Fruit fly (Drosophila melanogaster) ovary, adult (tissue): ENCODE results near the gene CG18249.
A peak's percentile ranks its signal among the peaks of the same experiment; 100 is the strongest.

Experiments used
- CG17801 ChIP-seq: fragments of 200-800 bp; optimal IDR thresholded peaks from 2 replicates; lab custom pipeline; 2019; ENCODE audit warnings: missing biosample characterization, mild to moderate bottlenecking, missing genetic modification characterization, moderate library complexity; ENCODE audit not compliant: partially characterized antibody

The CG18249 gene

DNA sequence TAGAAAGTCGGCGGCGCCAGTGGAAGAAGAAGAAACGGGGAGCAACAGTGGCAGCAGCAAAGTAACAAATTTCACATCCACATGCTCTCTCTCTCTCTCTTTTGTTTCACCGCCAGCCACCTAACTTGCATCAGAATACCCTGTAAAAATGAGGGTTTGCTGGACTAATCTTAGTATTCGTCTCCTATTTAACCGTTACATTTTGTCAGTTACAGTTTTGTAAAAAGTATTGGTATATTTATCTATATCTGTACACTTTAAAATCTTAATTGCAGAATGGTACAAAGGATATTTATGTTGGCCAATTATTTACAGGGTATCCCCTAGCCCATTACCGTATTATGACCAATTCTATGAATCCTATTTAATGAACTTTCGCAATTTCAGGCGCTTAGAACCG, 13.9 kb downstream of the CG18249 start:
- TF ChIP-seq CG17801: no peak

DNA sequence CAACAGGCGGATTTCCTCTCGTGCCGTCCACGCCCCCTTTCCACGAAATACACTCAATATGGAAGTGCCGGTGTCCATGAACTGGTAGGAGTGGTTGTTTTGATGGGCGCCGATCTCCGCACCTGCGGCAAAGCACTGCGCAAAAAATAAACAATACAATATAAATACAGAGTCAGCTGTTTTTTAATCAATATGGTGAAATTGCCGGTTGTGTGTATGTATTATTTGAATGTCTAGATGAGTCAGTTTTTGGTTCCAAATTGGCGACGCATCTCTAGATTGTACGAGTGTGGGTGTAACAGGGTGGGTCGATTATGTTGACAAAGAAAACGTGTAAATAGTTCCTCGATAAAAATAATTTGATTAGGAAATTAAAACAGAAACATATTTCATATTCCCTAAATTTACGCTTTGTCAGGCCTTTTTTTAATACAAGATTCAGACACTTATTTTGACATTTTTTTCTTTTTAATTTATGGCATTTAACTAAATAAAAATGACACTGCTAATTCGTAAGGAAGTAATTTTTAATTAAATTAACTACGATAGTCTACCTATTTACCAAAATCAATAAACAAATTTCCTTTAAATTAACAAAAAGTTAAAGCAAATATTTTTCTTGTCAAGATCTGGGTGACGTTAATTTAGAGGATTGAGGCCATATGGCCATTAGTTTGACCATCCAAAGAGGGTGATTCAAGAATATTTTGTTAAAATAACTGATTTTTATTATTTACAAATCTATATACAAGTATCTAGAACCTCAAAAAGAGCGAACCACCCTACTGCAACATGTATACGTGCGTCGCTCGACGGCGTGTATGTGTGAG, 19.7 kb downstream of the CG18249 start:
- TF ChIP-seq CG17801: peak; percentile 86

DNA sequence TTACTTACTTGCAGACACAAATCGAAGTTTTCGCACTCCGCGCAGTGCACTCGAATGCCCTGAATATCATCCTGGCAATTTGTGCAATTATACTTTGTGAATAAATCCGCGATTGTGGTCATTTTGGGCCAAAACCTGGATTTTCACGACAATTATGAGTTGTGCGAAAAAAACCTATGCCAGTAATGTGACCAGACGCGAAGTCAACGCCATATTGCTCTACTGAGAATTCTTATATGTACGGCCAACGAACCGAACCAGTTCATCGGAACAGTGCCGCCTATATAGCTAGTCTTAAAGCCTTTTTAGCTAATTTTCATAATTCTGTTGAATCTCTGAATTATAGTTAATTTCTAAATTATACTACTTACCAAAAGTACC, 20.3 kb downstream of the CG18249 start, which contains the start of gene Ada2b:
Gene Ada2b (minus strand): TSS at position 214 of the 381 bp plus-strand sequence.
- TF ChIP-seq CG17801: no peak

DNA sequence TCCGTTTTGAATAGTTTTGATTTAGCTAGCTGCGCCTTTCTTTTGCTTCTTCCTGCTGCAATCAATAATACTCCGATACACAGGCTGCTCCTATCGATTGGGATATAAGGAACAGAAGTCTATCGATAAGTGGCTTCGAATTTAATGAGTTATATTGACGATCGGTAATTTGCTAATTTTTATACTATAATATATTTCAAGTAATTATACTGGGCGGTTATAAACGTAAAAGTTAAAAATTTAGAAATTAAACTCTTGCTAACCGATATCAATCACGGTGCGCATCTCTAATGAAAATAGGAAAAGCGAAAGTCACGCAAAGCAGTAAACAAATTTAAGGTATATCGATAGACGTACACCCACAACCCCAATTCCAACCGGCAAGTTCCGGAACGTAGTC, 23.8 kb downstream of the CG18249 start, which contains the start of the genes CG9636, CG18749 and CG33722:
Gene CG9636 (minus strand): TSS at position 73 of the 400 bp plus-strand sequence.
Gene CG18749 (plus strand): TSS at position 336 of the 400 bp plus-strand sequence.
Gene CG33722 (plus strand): TSS at position 336 of the 400 bp plus-strand sequence.
- peak; percentile 68 for TF ChIP-seq CG17801

DNA sequence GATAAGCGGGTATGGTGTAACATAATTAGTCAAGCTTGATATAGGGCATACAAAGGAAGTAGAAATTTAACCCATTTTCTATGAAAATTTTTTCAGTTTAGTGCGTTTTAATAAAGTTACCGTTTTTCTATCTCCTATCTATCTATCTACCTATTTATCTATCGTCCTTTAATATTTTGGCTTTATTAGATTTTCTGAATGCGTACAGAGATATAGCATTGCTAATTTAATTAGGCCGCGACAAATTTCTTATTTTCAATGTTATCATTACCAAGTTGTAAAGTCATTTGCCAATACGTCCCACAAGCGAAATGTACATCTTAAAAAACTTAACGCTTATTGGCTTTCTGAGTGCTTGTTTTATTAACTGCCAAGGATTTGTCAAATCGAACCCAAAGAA, 28.2 kb downstream of the CG18249 start, which contains the start of gene CG15864:
Gene CG15864 (plus strand): TSS at position 301 of the 400 bp plus-strand sequence.
- no peak for TF ChIP-seq CG17801

DNA sequence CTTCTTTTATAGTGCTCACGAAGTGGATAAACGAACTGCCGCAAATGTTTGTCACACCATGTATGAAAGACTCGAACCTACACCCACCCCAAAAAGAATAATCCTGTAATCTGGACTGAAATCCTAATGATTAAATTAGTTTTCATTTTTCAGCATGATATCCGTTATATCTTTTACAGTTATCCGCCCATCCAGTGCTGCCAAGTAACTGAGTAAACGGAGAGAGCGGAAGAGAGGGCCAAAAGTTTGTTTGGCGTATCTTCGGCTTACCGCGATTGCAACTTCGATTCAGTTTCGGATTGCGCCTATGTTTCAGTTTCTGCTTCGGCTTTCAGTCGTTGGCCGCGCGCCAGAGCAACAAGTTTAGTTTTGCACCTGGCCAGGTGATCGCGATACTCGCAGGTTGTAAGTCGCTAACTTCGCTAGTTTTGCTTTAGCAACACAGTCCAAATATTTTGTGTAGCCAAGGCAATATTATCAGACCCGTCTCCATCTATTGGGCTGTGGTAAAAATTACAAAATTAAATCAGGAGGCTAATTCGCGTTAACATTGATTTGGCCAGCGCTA, 30.3 kb downstream of the CG18249 start, which contains the start of gene mtg:
Gene mtg (plus strand): TSS at position 332 of the 568 bp plus-strand sequence.
- no peak for TF ChIP-seq CG17801

DNA sequence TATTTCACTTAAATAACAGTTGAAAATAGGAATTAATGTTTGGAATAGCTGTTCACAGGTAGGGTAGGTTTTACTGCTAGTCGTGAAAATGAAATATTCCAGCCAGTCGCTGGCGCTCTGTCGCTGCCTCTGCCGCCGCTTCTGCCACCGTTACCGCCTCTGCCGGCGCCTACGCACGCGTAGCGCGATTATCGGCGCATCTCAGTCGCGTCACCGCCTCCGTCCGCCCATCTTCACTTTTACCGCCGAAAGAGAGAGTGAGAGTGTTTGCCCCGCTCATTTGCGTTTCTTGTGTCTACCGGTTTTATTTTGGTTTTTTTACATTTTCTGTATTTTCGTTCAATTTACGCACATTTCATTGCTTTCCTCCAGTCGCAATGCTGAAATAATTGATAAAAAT, 31.6 kb downstream of the CG18249 start:
- no peak for TF ChIP-seq CG17801

DNA sequence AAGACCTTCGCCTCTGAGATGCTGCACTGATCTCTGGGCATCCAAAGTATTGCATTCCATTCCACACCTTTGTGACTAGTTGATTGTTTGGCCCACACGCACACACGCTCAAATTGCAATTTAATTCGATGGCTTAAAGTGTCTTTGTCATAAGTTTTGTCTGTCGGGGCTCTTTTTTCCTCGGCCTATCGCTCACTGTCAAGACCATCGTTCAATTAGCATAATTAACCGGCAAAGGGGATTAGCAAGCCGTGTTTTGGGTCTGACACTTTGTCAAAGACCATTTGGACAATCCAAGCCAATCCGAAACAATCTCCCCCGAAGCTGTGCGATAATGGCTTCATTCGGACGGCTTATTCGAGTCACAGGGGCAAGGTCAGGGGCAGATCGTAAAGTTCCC, 34.4 kb downstream of the CG18249 start:
- TF ChIP-seq CG17801: no peak

DNA sequence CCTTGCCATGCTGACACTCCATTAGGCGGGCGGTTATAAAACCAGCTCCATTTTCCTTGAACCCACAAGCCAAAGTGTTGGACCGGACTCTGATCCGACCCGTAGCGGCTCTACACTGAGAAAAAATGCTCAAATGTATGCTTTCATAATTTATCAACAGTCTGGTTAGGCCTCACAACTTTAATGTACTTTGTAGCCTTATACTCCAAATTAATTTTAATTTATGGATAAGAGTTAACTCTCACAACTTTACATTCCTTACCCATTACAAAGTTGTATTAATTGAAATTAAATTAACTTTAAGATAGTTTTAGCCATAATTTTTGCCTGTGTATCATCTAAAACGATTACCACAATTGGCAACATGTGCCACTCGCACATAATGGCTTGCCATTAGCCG, 36.1 kb downstream of the CG18249 start:
- no peak for TF ChIP-seq CG17801

DNA sequence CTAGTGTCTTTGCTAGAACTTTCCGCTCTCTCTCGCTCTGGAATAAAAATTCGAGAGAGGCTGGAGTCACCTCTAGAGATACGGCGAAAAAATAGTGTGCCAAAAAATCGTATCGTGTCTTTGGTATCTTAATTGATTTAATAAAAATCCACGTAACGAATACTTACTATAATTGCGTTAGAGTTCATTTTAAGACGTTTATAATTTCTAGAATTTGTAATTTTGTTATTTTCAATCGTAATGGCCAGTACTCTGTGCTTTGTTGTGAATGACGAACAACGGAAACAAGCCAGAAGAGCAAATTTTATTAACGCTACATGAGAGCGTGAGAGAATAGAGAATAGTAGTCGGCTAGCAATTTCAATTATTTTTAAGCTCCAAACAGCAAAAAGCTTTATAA, 41.7 kb downstream of the CG18249 start:
- TF ChIP-seq CG17801: peak; percentile 9

DNA sequence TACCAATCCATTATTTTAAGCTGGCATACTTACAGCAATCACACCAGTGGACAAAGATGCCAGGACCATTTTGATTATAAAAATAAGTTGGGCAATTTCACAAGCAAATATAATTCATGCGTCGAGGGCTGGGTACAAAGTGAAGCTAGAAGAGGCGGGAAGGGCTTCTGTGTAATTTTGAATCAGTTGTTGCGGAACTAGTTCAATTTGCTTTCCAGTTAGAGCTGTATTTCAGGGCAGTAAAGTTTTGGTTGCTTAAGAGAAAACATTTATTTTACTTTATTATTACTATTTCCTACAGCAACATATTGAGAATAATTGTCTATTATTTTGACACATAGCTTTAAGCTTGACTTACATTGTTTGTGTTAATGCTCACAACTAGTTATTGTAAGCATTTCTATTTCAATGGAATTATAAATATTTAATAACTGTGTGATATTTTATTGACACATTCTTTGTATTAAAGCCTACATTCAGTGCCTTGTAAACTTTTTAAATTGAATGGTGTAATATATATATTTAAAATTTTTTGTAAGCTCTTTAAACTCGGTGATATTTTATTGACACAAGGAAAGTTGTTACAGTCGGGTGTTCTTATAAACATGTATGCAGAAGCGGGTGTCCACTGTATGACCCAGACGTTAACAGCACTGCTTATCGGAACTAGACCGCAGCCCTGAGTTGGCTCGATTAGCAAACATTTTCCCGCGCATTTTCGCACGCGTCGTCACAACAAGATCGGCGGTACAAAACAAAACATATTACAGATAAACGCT, 44.5 kb downstream of the CG18249 start, which contains the start of the genes RPA1 and Mcm2:
Gene RPA1 (minus strand): TSS at position 150 of the 779 bp plus-strand sequence.
Gene Mcm2 (plus strand): TSS at position 669 of the 779 bp plus-strand sequence.
- TF ChIP-seq CG17801: peak; percentile 73

DNA sequence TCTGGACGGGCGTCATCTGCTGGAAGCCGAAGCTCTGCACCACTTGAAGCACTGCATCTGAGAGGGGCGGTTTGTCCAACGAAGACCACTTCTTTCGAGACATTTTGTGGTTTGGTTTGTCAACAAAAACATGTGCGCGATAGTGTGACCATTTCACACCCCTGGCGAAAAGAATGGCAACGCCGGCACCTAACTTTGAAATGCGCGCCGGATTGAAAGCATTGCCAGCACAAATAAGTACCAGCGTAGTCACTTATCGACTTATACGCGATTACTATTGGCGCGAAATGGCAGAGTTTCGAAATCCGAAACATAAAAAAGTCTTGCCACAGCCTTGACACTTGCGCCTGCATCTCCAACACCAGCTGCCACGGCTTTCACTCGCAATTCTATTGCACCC, 49.8 kb downstream of the CG18249 start, which contains the start of gene CG9630:
Gene CG9630 (minus strand): TSS at position 157 of the 400 bp plus-strand sequence.
- peak; percentile 2 for TF ChIP-seq CG17801
